Fruit fly (Drosophila melanogaster): ENCODE results near the gene Ugt304A1.

DNA sequence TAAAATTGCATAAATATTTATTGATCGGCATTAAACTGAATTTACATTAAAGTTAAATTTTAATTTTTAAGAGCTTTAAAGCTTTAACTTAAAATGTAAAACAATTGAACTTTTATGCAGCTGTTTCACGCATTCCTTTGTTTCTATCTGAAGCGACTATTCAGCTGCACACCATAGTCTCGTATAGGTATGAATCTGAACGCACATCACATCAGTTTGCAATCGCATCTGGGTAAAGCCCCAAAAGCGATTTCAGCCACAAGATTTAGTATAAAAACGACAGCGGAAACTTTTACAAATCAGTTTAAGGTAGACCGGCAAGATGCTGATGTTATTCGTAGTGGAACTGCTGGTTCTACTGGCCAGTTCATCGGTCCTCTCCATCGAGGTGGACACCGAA, 14.3 kb downstream of the Ugt304A1 start, which contains the start of gene CG4757:
- TF ChIP-seq CG7556 (GFP tag; optimal IDR thresholded peaks at IDR 0.05) (no peak), Lpt (GFP tag; optimal IDR thresholded peaks at IDR 0.05) (no peak), exex (tag; optimal IDR thresholded peaks at IDR 0.05) (no peak), ase (GFP tag; IDR thresholded peaks at IDR 0.05) (no peak), CG2129 (GFP tag; IDR thresholded peaks at IDR 0.05; ENCODE audit: partially characterized antibody) (no peak), peb (GFP tag; IDR thresholded peaks at IDR 0.05) (no peak)
